Worm (Caenorhabditis elegans) whole organism, L4/young adult: ENCODE results near the gene C08E3.14.

Experiments used
- W03F9.2 ChIP-seq: fragments of 150-350 bp; optimal IDR thresholded peaks from 2 replicates; lab custom pipeline; 2014; ENCODE audit warnings: missing biosample characterization, missing genetic modification characterization
- dao-5 ChIP-seq: sonication (generic microtip); optimal IDR thresholded peaks from 2 replicates; lab custom pipeline; 2016; ENCODE audit warnings: missing genotype, missing genetic modification characterization, moderate library complexity, missing compliant biosample characterization

DNA sequence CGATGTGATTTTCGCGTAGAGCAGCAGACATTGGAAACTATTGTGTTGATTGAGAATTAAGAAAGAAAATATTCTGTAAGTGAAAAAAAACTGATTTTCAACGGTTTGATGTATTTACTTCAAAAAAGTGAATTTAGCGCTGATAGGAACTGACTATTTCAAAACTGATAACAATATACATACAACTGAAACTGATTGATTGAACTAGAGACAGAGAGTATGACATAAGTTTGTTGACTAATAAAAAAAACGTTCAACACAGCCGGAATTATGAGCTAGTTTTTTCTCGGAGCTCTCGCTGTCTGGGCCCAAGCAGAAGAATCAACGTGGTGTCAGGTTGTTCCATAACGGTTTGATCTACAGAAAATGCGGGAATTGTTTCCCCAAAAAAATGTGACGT lies 11.8 kb upstream of the C08E3.14 start, which contains the start of gene fbxa-164:
- TF ChIP-seq W03F9.2 (tag; lab: Kevin White, UChicago) (no peak), dao-5 (tag; lab: Kevin White, UChicago) (no peak)
